Worm (Caenorhabditis elegans) whole organism, mixed stage, embryonic: ENCODE measurements around the gene nspb-3.

ENCODE experiments used
- ceh-39 ChIP-seq: fragments of 150-350 bp; optimal IDR thresholded peaks from 2 replicates; lab custom pipeline; 2014; ENCODE audit warnings: missing biosample characterization, missing genetic modification characterization
- pha-4 ChIP-seq: fragments of 150-350 bp; optimal IDR thresholded peaks from 2 replicates; lab custom pipeline; 2018; ENCODE audit warnings: missing biosample characterization, missing genetic modification reagents, missing genetic modification characterization

- no peak for TF ChIP-seq pha-4 (tag; lab: Kevin White, UChicago)
- TF ChIP-seq ceh-39 (tag; lab: Kevin White, UChicago): no peak
These were observed 40.0 kb upstream of the nspb-3 start, which contains the start of gene metl-13 for ce11 chrIV:6634789-6635188.
